Fruit fly (Drosophila melanogaster): Measurements from ENCODE around the gene CG7512.

DNA sequence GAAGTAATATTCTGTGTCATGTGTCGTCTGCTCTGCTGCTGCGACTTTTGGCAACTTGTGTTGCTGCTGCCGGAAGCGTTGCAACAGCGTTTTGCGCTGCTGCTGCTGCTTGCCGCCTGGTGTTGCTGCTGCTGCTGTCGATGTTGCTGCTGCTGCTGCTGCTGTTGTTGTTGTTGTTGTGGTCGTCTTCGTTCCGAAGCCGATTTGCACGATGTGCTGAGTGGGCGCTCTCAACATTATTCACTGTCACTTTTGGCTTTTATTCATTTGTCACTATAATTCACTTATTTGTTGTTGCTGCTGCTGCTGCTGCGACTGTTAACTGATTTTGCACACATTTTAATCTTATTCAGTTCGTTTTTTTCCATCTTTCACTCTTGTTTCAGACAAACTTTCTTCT, 28.9 kb downstream of the CG7512 start:
- TF ChIP-seq Snoo (tag; optimal IDR thresholded peaks at IDR 0.05): no peak
- TF ChIP-seq CG8301 (tag; optimal IDR thresholded peaks at IDR 0.05): no peak
- TF ChIP-seq rn (GFP tag; IDR thresholded peaks at IDR 0.05): no peak
- no peak for TF ChIP-seq D1 (tag; optimal IDR thresholded peaks at IDR 0.05)
- no peak for TF ChIP-seq gl (tag; optimal IDR thresholded peaks at IDR 0.05)

All from whole organism, pupa.